Worm (Caenorhabditis elegans) whole organism, L3 larva: ENCODE measurements around the gene B0432.1.

Source experiments
- ZK546.5 ChIP-seq: sonication (generic microtip); optimal IDR thresholded peaks from 2 replicates; lab custom pipeline; 2017; ENCODE audit warnings: missing biosample characterization, missing genetic modification characterization
- ceh-28 ChIP-seq: fragments of 150-350 bp; optimal IDR thresholded peaks from 2 replicates; lab custom pipeline; 2014; ENCODE audit warnings: missing biosample characterization, missing genetic modification reagents, missing genetic modification characterization
- ceh-9 ChIP-seq: sonication (generic microtip); optimal IDR thresholded peaks from 2 replicates; lab custom pipeline; 2018; ENCODE audit warnings: missing biosample characterization, missing genetic modification characterization
- daf-12 ChIP-seq: fragments of 150-350 bp; optimal IDR thresholded peaks from 2 replicates; lab custom pipeline; 2014; ENCODE audit warnings: missing biosample characterization, missing genetic modification reagents, missing genetic modification characterization
- egl-27 ChIP-seq: sonication (generic microtip); optimal IDR thresholded peaks from 4 replicates; lab custom pipeline; 2017; ENCODE audit warnings: missing biosample characterization, missing genetic modification reagents, missing genetic modification characterization
- egl-5 ChIP-seq: fragments of 150-350 bp; optimal IDR thresholded peaks from 2 replicates; lab custom pipeline; 2017; ENCODE audit warnings: missing biosample characterization, missing genetic modification reagents, missing genetic modification characterization, inconsistent platforms
- elt-1 ChIP-seq: fragments of 150-350 bp; optimal IDR thresholded peaks from 2 replicates; lab custom pipeline; 2014; ENCODE audit warnings: missing biosample characterization, missing genetic modification characterization
- elt-2 ChIP-seq: sonication (generic microtip); optimal IDR thresholded peaks from 2 replicates; lab custom pipeline; 2016; ENCODE audit warnings: missing genetic modification reagents, mild to moderate bottlenecking, missing genetic modification characterization, missing compliant biosample characterization
- elt-3 ChIP-seq, 3 experiments: fragments of 150-350 bp in 1 of 3; sonication (generic microtip) in 2 of 3; optimal IDR thresholded peaks; 2 replicates in 2 of 3; 4 replicates in 1 of 3; lab custom pipeline; 2014 to 2017; ENCODE audit warnings: missing biosample characterization in 3 of 3, missing genetic modification characterization in 3 of 3
- fos-1 ChIP-seq: fragments of 150-350 bp; optimal IDR thresholded peaks from 2 replicates; lab custom pipeline; 2014; ENCODE audit warnings: missing biosample characterization, missing genetic modification characterization
- hmg-11 ChIP-seq: sonication (generic microtip); optimal IDR thresholded peaks from 2 replicates; lab custom pipeline; 2016; ENCODE audit warnings: missing genetic modification characterization, missing compliant biosample characterization
- lin-15B ChIP-seq: fragments of 150-350 bp; optimal IDR thresholded peaks from 2 replicates; lab custom pipeline; 2014; ENCODE audit warnings: missing biosample characterization, missing genetic modification characterization
- lin-39 ChIP-seq: fragments of 150-350 bp; optimal IDR thresholded peaks from 2 replicates; lab custom pipeline; 2018; ENCODE audit warnings: missing biosample characterization, missing genetic modification reagents, missing genetic modification characterization
- mml-1 ChIP-seq: fragments of 150-350 bp; sonication (generic microtip); optimal IDR thresholded peaks from 3 replicates; lab custom pipeline; 2014; ENCODE audit warnings: missing biosample characterization, missing genetic modification characterization
- nfya-1 ChIP-seq: sonication (generic microtip); optimal IDR thresholded peaks from 2 replicates; lab custom pipeline; 2017; ENCODE audit warnings: missing genetic modification characterization, mild to moderate bottlenecking, missing compliant biosample characterization, antibody characterized with exemption, moderate library complexity; ENCODE audit not compliant: insufficient read depth
- nhr-23 ChIP-seq: fragments of 150-350 bp; optimal IDR thresholded peaks from 2 replicates; lab custom pipeline; 2014; ENCODE audit warnings: missing biosample characterization, missing genetic modification reagents, missing genetic modification characterization
- nhr-237 ChIP-seq: fragments of 150-350 bp; optimal IDR thresholded peaks from 2 replicates; lab custom pipeline; 2014; ENCODE audit warnings: missing biosample characterization, missing genetic modification characterization
- nhr-25 ChIP-seq: sonication (generic microtip); optimal IDR thresholded peaks from 2 replicates; lab custom pipeline; 2017; ENCODE audit warnings: missing biosample characterization, missing genetic modification characterization
- pha-4 ChIP-seq: fragments of 150-350 bp; optimal IDR thresholded peaks from 2 replicates; lab custom pipeline; 2014; ENCODE audit warnings: missing biosample characterization, missing genetic modification reagents, missing genetic modification characterization
- skn-1 ChIP-seq: fragments of 150-350 bp; optimal IDR thresholded peaks from 2 replicates; lab custom pipeline; 2014; ENCODE audit warnings: missing biosample characterization, missing genetic modification characterization
- snpc-4 ChIP-seq: fragments of 150-350 bp; optimal IDR thresholded peaks from 2 replicates; lab custom pipeline; 2014; ENCODE audit warnings: missing biosample characterization, missing genetic modification characterization
- tbx-2 ChIP-seq: sonication (generic microtip); optimal IDR thresholded peaks from 2 replicates; lab custom pipeline; 2016; ENCODE audit warnings: mild to moderate bottlenecking, missing genetic modification characterization, missing compliant biosample characterization
- unc-39 ChIP-seq: sonication (generic microtip); optimal IDR thresholded peaks from 4 replicates; lab custom pipeline; 2017; ENCODE audit warnings: missing biosample characterization, missing genetic modification characterization
- unc-62 ChIP-seq: fragments of 150-350 bp; sonication (generic microtip); optimal IDR thresholded peaks from 4 replicates; lab custom pipeline; 2014; ENCODE audit warnings: missing biosample characterization, missing genetic modification reagents, missing genetic modification characterization
- zag-1 ChIP-seq: fragments of 150-350 bp; optimal IDR thresholded peaks from 2 replicates; lab custom pipeline; 2014; ENCODE audit warnings: missing biosample characterization, missing genetic modification characterization
- ztf-11 ChIP-seq: fragments of 150-350 bp; optimal IDR thresholded peaks from 2 replicates; lab custom pipeline; 2014; ENCODE audit warnings: missing biosample characterization, missing genetic modification characterization

B0432.1 gene

ce11 chrII:321183-321582 is 24.0 kb downstream of the B0432.1 start:
- TF ChIP-seq daf-12 (tag; lab: Kevin White, UChicago), result no peak
- TF ChIP-seq fos-1 (tag; lab: Kevin White, UChicago), result no peak
- TF ChIP-seq unc-39, result no peak
- no peak for TF ChIP-seq ZK546.5 (tag; lab: Kevin White, UChicago)

DNA sequence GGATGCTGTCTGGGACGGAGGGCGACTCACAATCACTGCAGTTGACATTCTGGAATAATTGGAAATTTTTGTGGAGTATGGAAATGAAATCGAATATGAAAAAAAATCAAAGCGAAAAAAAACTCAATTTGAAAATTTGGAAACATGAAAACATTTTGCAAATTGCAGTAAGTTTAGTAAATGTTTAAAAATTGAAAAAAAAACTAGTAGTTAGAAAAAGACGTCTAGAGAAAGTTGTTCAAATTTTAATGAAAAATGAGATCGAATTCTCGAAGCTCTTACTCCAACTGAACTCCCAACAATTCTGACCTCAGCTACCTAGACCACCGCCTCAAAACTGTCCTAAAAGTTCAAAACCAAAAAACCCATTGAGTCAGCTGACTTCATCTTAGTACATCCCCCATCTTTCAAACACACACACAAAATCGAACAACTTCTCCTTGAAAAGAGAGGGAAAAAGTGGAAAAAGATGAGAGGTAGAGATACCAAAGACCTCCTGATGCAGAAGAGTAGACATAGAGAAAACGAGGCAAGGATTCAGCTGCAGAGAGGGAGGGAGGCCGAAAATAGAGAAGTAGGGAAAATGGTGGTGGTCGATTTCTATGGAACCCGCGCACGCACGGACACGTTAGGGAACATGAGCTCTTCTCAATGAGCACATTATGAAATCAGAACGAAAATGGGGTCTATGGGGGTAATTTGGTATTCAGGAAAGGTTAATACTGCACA is 26.0 kb downstream of the B0432.1 start, which contains the start of gene K01A2.10:
Gene K01A2.10, minus strand, starts transcription at position 51 of the 729 bp plus-strand sequence.
- TF ChIP-seq ztf-11 (no peak), unc-39 (no peak), lin-15B (tag; lab: Kevin White, UChicago) (peak; percentile 31), skn-1 (tag; lab: Kevin White, UChicago) (no peak), elt-3 (tag; optimal IDR thresholded peaks at IDR 0.05; lab: Kevin White, UChicago) (no peak), nhr-25 (tag; lab: Kevin White, UChicago) (peak; percentile 23), ceh-28 (tag; lab: Kevin White, UChicago) (no peak), unc-62 (GFP tag; lab: Kevin White, UChicago) (no peak), lin-39 (tag; lab: Kevin White, UChicago) (peak; percentile 89), elt-1 (tag; lab: Kevin White, UChicago) (peak; percentile 4), egl-5 (tag; lab: Kevin White, UChicago) (peak; percentile 80), nfya-1 (peak; percentile 75), snpc-4 (tag; lab: Kevin White, UChicago) (peak; percentile 57), tbx-2 (tag; lab: Kevin White, UChicago) (no peak)

DNA sequence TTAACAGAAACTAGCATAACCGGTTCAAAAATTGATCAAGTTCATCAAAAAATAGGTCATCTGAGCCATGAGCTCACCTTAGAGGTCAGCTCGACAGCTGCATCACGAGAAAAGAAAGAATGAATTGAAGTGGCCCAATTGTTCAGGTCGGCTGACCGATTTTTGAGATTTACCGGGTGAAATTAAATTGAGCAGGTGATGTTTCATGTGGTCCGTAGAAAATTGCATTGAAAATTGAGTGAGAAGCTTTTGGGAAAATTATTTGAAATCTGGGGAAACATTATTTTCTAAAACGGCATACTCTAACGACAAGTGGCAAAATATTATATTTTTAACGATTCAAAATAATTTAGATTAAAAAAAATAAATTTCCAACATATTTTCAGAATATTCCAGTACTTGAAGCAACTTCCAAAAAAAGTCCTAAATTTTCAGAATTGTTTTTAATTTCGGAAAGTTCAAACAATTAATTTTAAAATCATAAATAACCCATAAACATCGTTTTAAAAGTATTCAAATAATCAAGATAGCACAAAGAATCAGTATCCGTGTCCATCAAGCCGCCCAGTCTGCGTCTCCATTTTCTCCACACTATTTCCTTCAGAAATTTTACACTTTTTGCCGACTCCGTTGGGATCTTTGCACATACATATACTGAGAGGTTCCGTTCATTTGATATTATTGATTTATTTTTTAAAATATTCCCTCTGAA is 28.6 kb downstream of the B0432.1 start, which contains the start of gene sgcb-1:
Gene sgcb-1, plus strand, starts transcription at position 662 of the 712 bp plus-strand sequence.
- TF ChIP-seq egl-27, result no peak
- no peak for TF ChIP-seq tbx-2 (tag; lab: Kevin White, UChicago)
- no peak for TF ChIP-seq zag-1
- TF ChIP-seq, all 47 proteins: peak for 0

DNA sequence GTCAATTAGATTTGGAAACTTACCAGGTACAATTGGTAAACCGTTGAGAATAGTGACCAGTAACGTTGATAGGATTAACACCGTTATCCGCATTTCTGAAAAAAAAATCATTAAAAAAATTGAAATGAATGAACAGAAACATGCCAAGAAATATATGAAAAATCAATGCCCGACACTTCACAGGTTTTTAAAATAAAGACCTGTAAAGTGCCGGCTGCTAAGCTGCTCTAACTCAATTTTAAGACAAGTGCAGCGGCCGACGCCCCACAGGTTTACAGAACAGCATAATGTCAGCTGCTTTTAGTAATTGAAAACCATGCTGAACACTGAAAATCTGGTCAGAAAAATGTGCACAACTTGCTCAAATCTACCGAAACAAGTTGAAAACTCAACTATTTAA is 35.2 kb downstream of the B0432.1 start, which contains the start of gene cbn-1:
Gene cbn-1, minus strand, starts transcription at position 101 of the 400 bp plus-strand sequence.
- TF ChIP-seq ceh-9 (no peak), mml-1 (tag; lab: Kevin White, UChicago) (no peak), ztf-11 (no peak), snpc-4 (tag; lab: Kevin White, UChicago) (no peak), nhr-23 (tag; lab: Kevin White, UChicago) (no peak), hmg-11 (tag; lab: Kevin White, UChicago) (no peak), elt-2 (tag; lab: Kevin White, UChicago) (no peak), skn-1 (tag; lab: Kevin White, UChicago) (no peak), pha-4 (no peak)

ce11 chrII:333853-334449 is 36.8 kb downstream of the B0432.1 start:
- no peak for TF ChIP-seq zag-1
- TF ChIP-seq nhr-237 (tag; lab: Kevin White, UChicago), result no peak
- peak; percentile 15 for TF ChIP-seq nhr-23 (tag; lab: Kevin White, UChicago)
- TF ChIP-seq mml-1 (tag; lab: Kevin White, UChicago), result no peak
- TF ChIP-seq skn-1 (tag; lab: Kevin White, UChicago), result no peak
- TF ChIP-seq egl-27, result no peak
- peak; percentile 34 for TF ChIP-seq elt-2 (tag; lab: Kevin White, UChicago)

DNA sequence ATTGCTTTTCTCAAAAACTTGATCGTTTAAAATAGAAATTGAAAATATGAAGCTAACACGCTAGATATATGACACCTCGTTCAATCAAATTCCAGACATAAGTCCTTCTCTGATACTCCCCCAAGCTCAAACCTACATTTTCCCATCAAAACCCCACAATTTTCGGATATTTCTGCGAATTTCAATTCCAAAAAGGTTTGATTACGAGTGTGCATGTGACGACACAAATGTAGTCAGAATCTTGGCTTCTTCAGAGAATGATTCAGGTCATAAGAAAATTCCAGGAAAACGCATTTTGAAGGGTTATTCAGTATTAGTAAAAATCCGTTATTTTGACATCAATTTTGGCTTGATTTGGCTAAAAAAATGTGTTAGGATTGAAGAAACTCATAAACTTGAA is 37.6 kb downstream of the B0432.1 start:
- TF ChIP-seq ceh-28 (tag; lab: Kevin White, UChicago), result no peak
- TF ChIP-seq unc-39, result no peak
